Worm (Caenorhabditis elegans): ENCODE measurements around the gene F56A11.6.

ce11 chrIV:545852-546251, 36.2 kb downstream of the F56A11.6 start:
- TF ChIP-seq flt-1 (GFP tag; IDR thresholded peaks at IDR 0.05): no peak
- TF ChIP-seq T22C8.4 (GFP tag; IDR thresholded peaks at IDR 0.05): no peak
- no peak for TF ChIP-seq med-1 (GFP tag; optimal IDR thresholded peaks at IDR 0.05; ENCODE audit: insufficient read depth)
- no peak for TF ChIP-seq cog-1 (tag; optimal IDR thresholded peaks at IDR 0.05)

All from whole organism, midembryonic.